Fruit fly (Drosophila melanogaster) whole organism, embryonic: ENCODE measurements around the gene CG10031.

Source experiments
- Abd-B ChIP-seq: fragments of 200-800 bp; sonication (Bioruptor generic); optimal IDR thresholded peaks from 2 replicates; lab custom pipeline; 2018; ENCODE audit warnings: missing biosample characterization, mild to moderate bottlenecking, missing genetic modification characterization, moderate library complexity
- Antp ChIP-seq: fragments of 200-800 bp; sonication (Bioruptor generic); optimal IDR thresholded peaks from 3 replicates; lab custom pipeline; 2016; ENCODE audit warnings: missing biosample characterization, missing genetic modification characterization
- B-H1 ChIP-seq: fragments of 200-800 bp; sonication (Bioruptor generic); IDR thresholded peaks from 3 replicates; pipeline ENCODE4 v1.3.6; 2022; ENCODE audit warnings: missing biosample characterization, missing genetic modification characterization
- Bdp1 ChIP-seq: fragments of 200-800 bp; sonication (Bioruptor generic); optimal IDR thresholded peaks from 3 replicates; lab custom pipeline; 2016; ENCODE audit warnings: missing biosample characterization, missing genetic modification characterization
- CG10462 ChIP-seq: fragments of 200-800 bp; sonication (Bioruptor generic); optimal IDR thresholded peaks from 2 replicates; lab custom pipeline; 2016; ENCODE audit warnings: missing biosample characterization, missing genetic modification characterization
- CG11560 ChIP-seq: fragments of 200-800 bp; sonication (Bioruptor generic); IDR thresholded peaks from 3 replicates; pipeline ENCODE4 v1.3.6; 2022; ENCODE audit warnings: missing biosample characterization, missing genetic modification characterization
- CG13775 ChIP-seq: fragments of 200-800 bp; sonication (Bioruptor generic); optimal IDR thresholded peaks from 3 replicates; lab custom pipeline; 2017; ENCODE audit warnings: missing biosample characterization, mild to moderate bottlenecking, missing genetic modification characterization
- CG15011 ChIP-seq: fragments of 200-800 bp; sonication (Bioruptor generic); optimal IDR thresholded peaks from 3 replicates; lab custom pipeline; 2018; ENCODE audit warnings: missing biosample characterization, mild to moderate bottlenecking, missing genetic modification characterization
- CG15073 ChIP-seq: fragments of 200-800 bp; sonication (Bioruptor generic); optimal IDR thresholded peaks from 2 replicates; lab custom pipeline; 2016; ENCODE audit warnings: missing biosample characterization, missing genetic modification characterization
- CG16813 ChIP-seq: fragments of 200-800 bp; sonication (Bioruptor generic); IDR thresholded peaks from 3 replicates; pipeline ENCODE4 v1.3.6; 2022; ENCODE audit warnings: missing biosample characterization, missing genetic modification characterization; ENCODE audit not compliant: partially characterized antibody
- CG1832 ChIP-seq: fragments of 200-800 bp; sonication (Bioruptor generic); optimal IDR thresholded peaks from 2 replicates; lab custom pipeline; 2017; ENCODE audit warnings: missing biosample characterization, mild to moderate bottlenecking, missing genetic modification characterization, inconsistent platforms
- CG18476 ChIP-seq: fragments of 200-800 bp; sonication (Bioruptor generic); optimal IDR thresholded peaks from 2 replicates; lab custom pipeline; 2016; ENCODE audit warnings: missing biosample characterization, mild to moderate bottlenecking, missing genetic modification characterization
- CG34422 ChIP-seq: fragments of 200-800 bp; sonication (Bioruptor generic); IDR thresholded peaks from 3 replicates; pipeline ENCODE4 v1.3.6; 2022; ENCODE audit warnings: missing biosample characterization, missing genetic modification characterization
- CG4617 ChIP-seq: fragments of 200-800 bp; sonication (Bioruptor generic); optimal IDR thresholded peaks from 3 replicates; lab custom pipeline; 2016; ENCODE audit warnings: missing biosample characterization, missing genetic modification characterization, borderline replicate concordance
- CG5180 ChIP-seq: fragments of 200-800 bp; sonication (Bioruptor generic); optimal IDR thresholded peaks from 3 replicates; lab custom pipeline; 2017; ENCODE audit warnings: missing biosample characterization, missing genetic modification characterization, mild to moderate bottlenecking, moderate library complexity, missing genetic modification reagents
- CG8388 ChIP-seq: fragments of 200-800 bp; sonication (Bioruptor generic); optimal IDR thresholded peaks from 2 replicates; lab custom pipeline; 2019; ENCODE audit warnings: missing biosample characterization, mild to moderate bottlenecking, missing genetic modification characterization, moderate library complexity
- CG9215 ChIP-seq: fragments of 200-800 bp; sonication (Bioruptor generic); IDR thresholded peaks from 2 replicates; pipeline ENCODE4 v1.3.6; 2022; ENCODE audit warnings: missing biosample characterization, missing genetic modification characterization
- CG9727 ChIP-seq: fragments of 200-800 bp; sonication (Bioruptor generic); optimal IDR thresholded peaks from 3 replicates; lab custom pipeline; 2017; ENCODE audit warnings: missing biosample characterization, mild to moderate bottlenecking, missing genetic modification characterization
- CG9876 ChIP-seq: fragments of 200-800 bp; sonication (Bioruptor generic); optimal IDR thresholded peaks from 2 replicates; lab custom pipeline; 2016; ENCODE audit warnings: missing biosample characterization, missing genetic modification characterization
- CTCF ChIP-seq: fragments of 200-800 bp; sonication (Bioruptor generic); optimal IDR thresholded peaks from 2 replicates; lab custom pipeline; 2017; ENCODE audit warnings: missing biosample characterization, mild to moderate bottlenecking, missing genetic modification characterization, moderate library complexity
- Camta ChIP-seq: fragments of 200-800 bp; sonication (Bioruptor generic); optimal IDR thresholded peaks from 2 replicates; lab custom pipeline; 2016; ENCODE audit warnings: missing biosample characterization, missing genetic modification characterization
- D ChIP-seq, 2 experiments: fragments of 200-800 bp in 1 of 2; fragments of >200 bp in 1 of 2; sonication (Bioruptor generic) in 1 of 2; optimal IDR thresholded peaks; 2 replicates in 1 of 2; 3 replicates in 1 of 2; lab custom pipeline; 2017; ENCODE audit warnings: mild to moderate bottlenecking in 1 of 2, missing biosample characterization in 1 of 2, missing genetic modification characterization in 1 of 2, missing genetic modification reagents in 1 of 2
- HHEX ChIP-seq: fragments of 200-800 bp; sonication (Bioruptor generic); optimal IDR thresholded peaks from 3 replicates; lab custom pipeline; 2017; ENCODE audit warnings: missing biosample characterization, mild to moderate bottlenecking, missing genetic modification characterization, missing genetic modification reagents
- Hand ChIP-seq: fragments of 200-800 bp; sonication (Bioruptor generic); optimal IDR thresholded peaks from 2 replicates; lab custom pipeline; 2017; ENCODE audit warnings: mild to moderate bottlenecking, missing biosample characterization, missing genetic modification reagents, missing genetic modification characterization
- NK7.1 ChIP-seq: fragments of 200-800 bp; sonication (Bioruptor generic); optimal IDR thresholded peaks from 3 replicates; lab custom pipeline; 2016; ENCODE audit warnings: missing biosample characterization, missing genetic modification characterization
- Sox102F ChIP-seq: fragments of 200-800 bp; sonication (Bioruptor generic); optimal IDR thresholded peaks from 2 replicates; lab custom pipeline; 2018; ENCODE audit warnings: missing biosample characterization, mild to moderate bottlenecking, missing genetic modification characterization, moderate library complexity
- ara ChIP-seq: fragments of 200-800 bp; sonication (Bioruptor generic); IDR thresholded peaks from 2 replicates; pipeline ENCODE4 v1.3.6; 2022; ENCODE audit warnings: missing biosample characterization, missing genetic modification characterization
- ase ChIP-seq: fragments of 200-800 bp; sonication (Bioruptor generic); IDR thresholded peaks from 3 replicates; pipeline ENCODE4 v1.3.6; 2022; ENCODE audit warnings: missing biosample characterization, missing genetic modification characterization
- bowl ChIP-seq: fragments of 200-800 bp; sonication (Bioruptor generic); IDR thresholded peaks from 2 replicates; pipeline ENCODE4 v1.3.6; 2022; ENCODE audit warnings: missing biosample characterization, missing genetic modification characterization
- cad ChIP-seq: fragments of >200 bp; optimal IDR thresholded peaks from 2 replicates; lab custom pipeline; 2017; ENCODE audit warnings: missing biosample characterization, missing genetic modification characterization
- chif ChIP-seq, 2 experiments: fragments of 200-800 bp; sonication (Bioruptor generic); optimal IDR thresholded peaks; 3 replicates each; lab custom pipeline; 2016; ENCODE audit warnings: missing biosample characterization in 2 of 2, missing genetic modification characterization in 2 of 2
- corto ChIP-seq: fragments of 200-800 bp; sonication (Bioruptor generic); optimal IDR thresholded peaks from 2 replicates; lab custom pipeline; 2016; ENCODE audit warnings: missing biosample characterization, mild to moderate bottlenecking, missing genetic modification characterization, moderate library complexity
- cwo ChIP-seq: fragments of 200-800 bp; sonication (Bioruptor generic); optimal IDR thresholded peaks from 3 replicates; lab custom pipeline; 2017; ENCODE audit warnings: missing biosample characterization, missing genetic modification characterization, mild to moderate bottlenecking, moderate library complexity, missing genetic modification reagents
- da ChIP-seq: fragments of 200-800 bp; sonication (Bioruptor generic); optimal IDR thresholded peaks from 2 replicates; lab custom pipeline; 2016; ENCODE audit warnings: missing biosample characterization, missing genetic modification characterization
- ewg ChIP-seq: fragments of 200-800 bp; sonication (Bioruptor generic); optimal IDR thresholded peaks from 3 replicates; lab custom pipeline; 2017; ENCODE audit warnings: mild to moderate bottlenecking, missing biosample characterization, missing genetic modification reagents, missing genetic modification characterization
- eyg ChIP-seq: fragments of 200-800 bp; sonication (Bioruptor generic); optimal IDR thresholded peaks from 3 replicates; lab custom pipeline; 2016; ENCODE audit warnings: missing biosample characterization, missing genetic modification characterization
- gem ChIP-seq: fragments of 200-800 bp; sonication (Bioruptor generic); optimal IDR thresholded peaks from 2 replicates; lab custom pipeline; 2019; ENCODE audit warnings: missing biosample characterization, mild to moderate bottlenecking, missing genetic modification characterization, moderate library complexity
- gfzf ChIP-seq: fragments of 200-800 bp; sonication (Bioruptor generic); optimal IDR thresholded peaks from 2 replicates; lab custom pipeline; 2016; ENCODE audit warnings: missing biosample characterization, mild to moderate bottlenecking, missing genetic modification characterization, moderate library complexity
- gro ChIP-seq: fragments of 200-800 bp; sonication (Bioruptor generic); optimal IDR thresholded peaks from 2 replicates; lab custom pipeline; 2016; ENCODE audit warnings: missing biosample characterization, missing genetic modification characterization
- hb ChIP-seq: fragments of 200-800 bp; sonication (Bioruptor generic); IDR thresholded peaks from 3 replicates; pipeline ENCODE4 v1.3.6; 2022; ENCODE audit warnings: missing biosample characterization, missing genetic modification characterization; ENCODE audit not compliant: partially characterized antibody
- kni ChIP-seq: fragments of 200-800 bp; sonication (Bioruptor generic); optimal IDR thresholded peaks from 3 replicates; lab custom pipeline; 2017; ENCODE audit warnings: mild to moderate bottlenecking, missing biosample characterization, missing genetic modification reagents, missing genetic modification characterization
- mld ChIP-seq: fragments of 200-800 bp; sonication (Bioruptor generic); IDR thresholded peaks from 3 replicates; pipeline ENCODE4 v1.3.6; 2022; ENCODE audit warnings: missing biosample characterization, missing genetic modification characterization; ENCODE audit not compliant: partially characterized antibody
- pum ChIP-seq: fragments of 200-800 bp; sonication (Bioruptor generic); optimal IDR thresholded peaks from 2 replicates; lab custom pipeline; 2016; ENCODE audit warnings: missing biosample characterization, missing genetic modification characterization
- seq ChIP-seq: fragments of 200-800 bp; sonication (Bioruptor generic); IDR thresholded peaks from 2 replicates; pipeline ENCODE4 v1.3.6; 2022; ENCODE audit warnings: missing biosample characterization, missing genetic modification characterization
- sisA ChIP-seq: fragments of 200-800 bp; sonication (Bioruptor generic); IDR thresholded peaks from 2 replicates; pipeline ENCODE4 v1.3.6; 2022; ENCODE audit warnings: missing biosample characterization, missing genetic modification characterization
- slou ChIP-seq: fragments of 200-800 bp; sonication (Bioruptor generic); optimal IDR thresholded peaks from 3 replicates; lab custom pipeline; 2016; ENCODE audit warnings: missing biosample characterization, missing genetic modification characterization
- slp2 ChIP-seq: fragments of 200-800 bp; sonication (Bioruptor generic); optimal IDR thresholded peaks from 2 replicates; lab custom pipeline; 2016; ENCODE audit warnings: missing biosample characterization, missing genetic modification characterization
- ssp ChIP-seq: fragments of 200-800 bp; sonication (Bioruptor generic); IDR thresholded peaks from 2 replicates; pipeline ENCODE4 v1.3.6; 2022; ENCODE audit warnings: missing biosample characterization, missing genetic modification characterization
- tin ChIP-seq: fragments of 200-800 bp; sonication (Bioruptor generic); optimal IDR thresholded peaks from 3 replicates; lab custom pipeline; 2016; ENCODE audit warnings: missing biosample characterization, missing genetic modification characterization
- tup ChIP-seq: fragments of 200-800 bp; sonication (Bioruptor generic); optimal IDR thresholded peaks from 2 replicates; lab custom pipeline; 2016; ENCODE audit warnings: missing biosample characterization, mild to moderate bottlenecking, missing genetic modification characterization, moderate library complexity
- wor ChIP-seq: fragments of 200-800 bp; sonication (Bioruptor generic); IDR thresholded peaks from 2 replicates; pipeline ENCODE4 v1.3.6; 2022; ENCODE audit warnings: missing biosample characterization, missing genetic modification characterization
- z ChIP-seq: fragments of 200-800 bp; sonication (Bioruptor generic); IDR thresholded peaks from 3 replicates; pipeline ENCODE4 v1.3.6; 2022; ENCODE audit warnings: missing biosample characterization, missing genetic modification characterization

CG10031 gene

DNA sequence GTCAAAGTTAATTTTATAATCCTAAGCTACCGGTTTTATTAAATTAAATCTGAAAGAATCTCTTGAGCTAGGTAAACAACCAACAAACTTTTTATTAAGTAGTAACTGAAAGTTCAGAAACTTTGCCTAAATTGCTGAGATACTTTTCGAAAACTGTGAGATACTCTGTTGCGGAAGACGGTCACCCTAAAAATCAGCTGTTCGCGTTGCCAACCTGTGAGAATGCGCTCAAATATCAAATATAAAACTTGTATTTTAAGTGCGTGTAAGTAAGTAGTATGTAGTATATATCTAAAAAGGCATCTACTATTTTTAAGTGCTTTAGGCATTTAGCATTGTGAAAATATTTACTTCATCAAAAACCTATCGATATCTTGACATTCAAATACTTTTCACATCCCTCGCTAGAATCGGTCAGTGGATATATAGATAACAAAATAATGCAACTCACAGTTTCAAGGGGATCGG lies 14.1 kb upstream of the CG10031 start, which contains the start of the genes CG31955 and CG2818 (continued):
- no peak for TF ChIP-seq CG8388 (GFP tag; lab: Kevin White, UChicago)
- no peak for TF ChIP-seq mld (GFP tag; lab: Robert Waterston, UW)
- no peak for TF ChIP-seq Antp (GFP tag; lab: Kevin White, UChicago)
- TF ChIP-seq Sox102F (GFP tag; lab: Kevin White, UChicago), result no peak
- TF ChIP-seq da (GFP tag; lab: Kevin White, UChicago), result no peak
- no peak for TF ChIP-seq ara (GFP tag; lab: Robert Waterston, UW)
- no peak for TF ChIP-seq tin (GFP tag; lab: Kevin White, UChicago)
- TF ChIP-seq NK7.1 (GFP tag; lab: Kevin White, UChicago), result no peak
- no peak for TF ChIP-seq CG15073
- no peak for TF ChIP-seq bowl (GFP tag; lab: Robert Waterston, UW)
- no peak for TF ChIP-seq chif (GFP tag; optimal IDR thresholded peaks at IDR 0.05; lab: Kevin White, UChicago)
- peak; percentile 37 for TF ChIP-seq CG4617 (GFP tag; lab: Kevin White, UChicago)
- TF ChIP-seq CG9727 (GFP tag; lab: Kevin White, UChicago), result no peak
- TF ChIP-seq ssp (GFP tag; lab: Robert Waterston, UW), result no peak
- no peak for TF ChIP-seq CG9215
- no peak for TF ChIP-seq ase (GFP tag; lab: Robert Waterston, UW)
- no peak for TF ChIP-seq CG15011 (GFP tag; lab: Kevin White, UChicago)
- TF ChIP-seq CG10462 (GFP tag; lab: Kevin White, UChicago), result no peak
- TF ChIP-seq gem (tag; lab: Kevin White, UChicago), result no peak
- TF ChIP-seq CTCF (GFP tag; lab: Kevin White, UChicago), result no peak
- no peak for TF ChIP-seq Bdp1 (GFP tag; lab: Kevin White, UChicago)
- no peak for TF ChIP-seq slou (GFP tag; lab: Kevin White, UChicago)
- no peak for TF ChIP-seq eyg (GFP tag; lab: Kevin White, UChicago)
- TF ChIP-seq CG16813, result peak; percentile 76
- TF ChIP-seq gro (GFP tag; lab: Kevin White, UChicago), result no peak
- no peak for TF ChIP-seq slp2 (GFP tag; lab: Kevin White, UChicago)
- TF ChIP-seq ewg (GFP tag; lab: Kevin White, UChicago), result no peak
- TF ChIP-seq cad (GFP tag; lab: Kevin White, UChicago), result no peak
- TF ChIP-seq gfzf, result peak; percentile 52
- TF ChIP-seq CG18476 (GFP tag; lab: Kevin White, UChicago), result no peak
- TF ChIP-seq cwo (GFP tag; lab: Kevin White, UChicago), result no peak
- TF ChIP-seq CG9876, result no peak
- TF ChIP-seq corto (GFP tag; lab: Kevin White, UChicago), result no peak
- TF ChIP-seq hb (GFP tag; lab: Robert Waterston, UW), result no peak
- no peak for TF ChIP-seq pum (GFP tag; lab: Kevin White, UChicago)
- no peak for TF ChIP-seq B-H1
- TF ChIP-seq Hand, result no peak
- no peak for TF ChIP-seq seq (GFP tag; lab: Robert Waterston, UW)
- no peak for TF ChIP-seq sisA (GFP tag; lab: Robert Waterston, UW)
- no peak for TF ChIP-seq tup (GFP tag; lab: Kevin White, UChicago)
- TF ChIP-seq Abd-B, result no peak
- no peak for TF ChIP-seq D (optimal IDR thresholded peaks at IDR 0.05; lab: Kevin White, UChicago)
- TF ChIP-seq D (GFP tag; optimal IDR thresholded peaks at IDR 0.05; lab: Kevin White, UChicago), result no peak
- no peak for TF ChIP-seq Camta (GFP tag; lab: Kevin White, UChicago)
- no peak for TF ChIP-seq z (GFP tag; lab: Robert Waterston, UW)
- no peak for TF ChIP-seq HHEX (GFP tag; lab: Kevin White, UChicago)
- no peak for TF ChIP-seq CG34422
- no peak for TF ChIP-seq kni (GFP tag; lab: Kevin White, UChicago)
- TF ChIP-seq wor, result no peak
- TF ChIP-seq CG11560 (tag; lab: Robert Waterston, UW), result no peak
- no peak for TF ChIP-seq CG5180 (GFP tag; lab: Kevin White, UChicago)
- no peak for TF ChIP-seq CG1832 (GFP tag; lab: Kevin White, UChicago)
- TF ChIP-seq CG13775 (GFP tag; lab: Kevin White, UChicago), result no peak
